Fruit fly (Drosophila melanogaster) whole organism: ENCODE measurements around the gene Fit2.

Experiments
- CG8478 ChIP-seq: fragments of >200 bp; optimal IDR thresholded peaks from 2 replicates; lab custom pipeline; 2018; ENCODE audit warnings: inconsistent platforms
- EcR ChIP-seq, 2 experiments: fragments of >200 bp; optimal IDR thresholded peaks; 2 replicates each; lab custom pipeline; 2017; ENCODE audit warnings: missing biosample characterization in 2 of 2, missing genetic modification characterization in 2 of 2, missing genetic modification reagents in 2 of 2
- pan ChIP-seq: fragments of >200 bp; optimal IDR thresholded peaks from 2 replicates; lab custom pipeline; 2017
- psq ChIP-seq: fragments of >200 bp; optimal IDR thresholded peaks from 2 replicates; lab custom pipeline; 2017
- usp ChIP-seq: fragments of >200 bp; optimal IDR thresholded peaks from 2 replicates; lab custom pipeline; 2017; ENCODE audit warnings: missing biosample characterization, missing genetic modification characterization, mixed read lengths

DNA sequence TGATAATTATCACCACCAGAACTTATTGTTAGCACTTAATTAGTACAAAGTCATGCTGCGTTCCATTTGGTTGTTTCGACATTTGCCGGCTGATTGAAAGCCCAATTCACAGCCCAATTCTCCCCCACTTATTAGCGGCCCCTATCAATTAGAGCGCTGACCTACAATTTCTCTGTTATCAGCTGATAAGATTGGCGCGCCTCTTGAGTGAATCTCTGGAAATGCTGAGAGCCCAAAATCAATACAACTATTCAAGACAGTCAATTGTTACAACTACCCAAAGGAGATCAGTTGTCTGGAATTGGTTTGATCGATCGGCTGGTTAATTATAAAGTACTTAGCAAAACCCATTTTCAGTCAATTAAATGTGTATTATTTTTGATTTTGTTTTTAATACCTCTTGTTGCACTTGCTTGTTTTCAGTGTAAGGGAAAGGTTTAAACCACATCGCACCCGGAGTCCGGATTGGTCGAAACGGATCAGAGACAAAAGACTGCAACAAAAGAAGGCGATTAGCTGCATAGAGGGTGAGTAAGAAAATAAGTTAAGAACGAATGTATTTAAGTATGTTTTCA, 39.2 kb upstream of the Fit2 start:
- TF ChIP-seq psq (lab: Kevin White, UChicago) (no peak), EcR (GFP tag; optimal IDR thresholded peaks at IDR 0.05; lab: Kevin White, UChicago) (no peak), pan (lab: Kevin White, UChicago) (no peak), CG8478 (lab: Kevin White, UChicago) (no peak), usp (GFP tag; lab: Kevin White, UChicago) (no peak)
